Fruit fly (Drosophila melanogaster) whole organism, embryonic: ENCODE results near the gene Pex3.
A peak's percentile ranks its signal among the peaks of the same experiment; 100 is the strongest.

Source experiments
- ATbp ChIP-seq: fragments of 200-800 bp; sonication (Bioruptor generic); optimal IDR thresholded peaks from 2 replicates; lab custom pipeline; 2017; ENCODE audit warnings: missing biosample characterization, mild to moderate bottlenecking, missing genetic modification characterization, missing genetic modification reagents
- Adf1 ChIP-seq: fragments of 200-800 bp; sonication (Bioruptor generic); IDR thresholded peaks from 2 replicates; pipeline ENCODE4 v1.3.6; 2022; ENCODE audit warnings: missing biosample characterization, missing genetic modification characterization
- Bgb ChIP-seq: fragments of 200-800 bp; sonication (Bioruptor generic); IDR thresholded peaks from 2 replicates; pipeline ENCODE4 v1.3.6; 2022; ENCODE audit warnings: missing biosample characterization, missing genetic modification characterization; ENCODE audit not compliant: partially characterized antibody
- CG10543 ChIP-seq: fragments of 200-800 bp; sonication (Bioruptor generic); optimal IDR thresholded peaks from 3 replicates; lab custom pipeline; 2017; ENCODE audit warnings: missing biosample characterization, mild to moderate bottlenecking, missing genetic modification characterization, moderate library complexity
- CG11085 ChIP-seq: fragments of 200-800 bp; sonication (Bioruptor generic); IDR thresholded peaks from 2 replicates; pipeline ENCODE4 v1.3.6; 2022; ENCODE audit warnings: missing biosample characterization, missing genetic modification characterization
- CG11723 ChIP-seq: fragments of 200-800 bp; sonication (Bioruptor generic); optimal IDR thresholded peaks from 2 replicates; lab custom pipeline; 2017; ENCODE audit warnings: missing biosample characterization, mild to moderate bottlenecking, missing genetic modification characterization
- CG12155 ChIP-seq: fragments of 200-800 bp; sonication (Bioruptor generic); optimal IDR thresholded peaks from 3 replicates; lab custom pipeline; 2016; ENCODE audit warnings: missing biosample characterization, missing genetic modification characterization
- CG15073 ChIP-seq: fragments of 200-800 bp; sonication (Bioruptor generic); optimal IDR thresholded peaks from 2 replicates; lab custom pipeline; 2016; ENCODE audit warnings: missing biosample characterization, missing genetic modification characterization
- CG15696 ChIP-seq: fragments of 200-800 bp; sonication (Bioruptor generic); optimal IDR thresholded peaks from 2 replicates; lab custom pipeline; 2019; ENCODE audit warnings: missing biosample characterization, mild to moderate bottlenecking, missing genetic modification characterization, moderate library complexity
- CG17829 ChIP-seq: fragments of 200-800 bp; optimal IDR thresholded peaks from 2 replicates; lab custom pipeline; 2019; ENCODE audit warnings: missing biosample characterization, mild to moderate bottlenecking, missing genetic modification characterization, moderate library complexity
- CG31441 ChIP-seq: fragments of 200-800 bp; sonication (Bioruptor generic); IDR thresholded peaks from 2 replicates; pipeline ENCODE4 v1.3.6; 2022; ENCODE audit warnings: missing biosample characterization, missing genetic modification characterization
- CG3407 ChIP-seq: fragments of 200-800 bp; sonication (Bioruptor generic); optimal IDR thresholded peaks from 2 replicates; lab custom pipeline; 2018; ENCODE audit warnings: missing biosample characterization, mild to moderate bottlenecking, missing genetic modification characterization
- CG4360 ChIP-seq: fragments of 200-800 bp; sonication (Bioruptor generic); IDR thresholded peaks from 2 replicates; pipeline ENCODE4 v1.3.6; 2022; ENCODE audit warnings: missing biosample characterization, missing genetic modification characterization
- CG43689 ChIP-seq: fragments of 200-800 bp; sonication (Bioruptor generic); IDR thresholded peaks from 2 replicates; pipeline ENCODE4 v1.3.6; 2022; ENCODE audit warnings: missing biosample characterization, missing genetic modification characterization
- CG4424 ChIP-seq: fragments of 200-800 bp; sonication (Bioruptor generic); optimal IDR thresholded peaks from 3 replicates; lab custom pipeline; 2016; ENCODE audit warnings: missing biosample characterization, missing genetic modification characterization
- CG4820 ChIP-seq: fragments of 200-800 bp; sonication (Bioruptor generic); optimal IDR thresholded peaks from 3 replicates; lab custom pipeline; 2016; ENCODE audit warnings: missing biosample characterization, missing genetic modification characterization
- CG6765 ChIP-seq: fragments of 200-800 bp; sonication (Bioruptor generic); optimal IDR thresholded peaks from 3 replicates; lab custom pipeline; 2017; ENCODE audit warnings: missing biosample characterization, mild to moderate bottlenecking, missing genetic modification characterization
- CG7372 ChIP-seq: fragments of 200-800 bp; sonication (Bioruptor generic); IDR thresholded peaks from 2 replicates; pipeline ENCODE4 v1.3.6; 2022; ENCODE audit warnings: missing biosample characterization, missing genetic modification characterization
- CG9876 ChIP-seq: fragments of 200-800 bp; sonication (Bioruptor generic); optimal IDR thresholded peaks from 2 replicates; lab custom pipeline; 2016; ENCODE audit warnings: missing biosample characterization, missing genetic modification characterization
- Dref ChIP-seq: fragments of 200-800 bp; sonication (Bioruptor generic); IDR thresholded peaks from 2 replicates; pipeline ENCODE4 v1.3.6; 2022; ENCODE audit warnings: missing biosample characterization, missing genetic modification characterization
- Hr3 ChIP-seq: fragments of 200-800 bp; sonication (Bioruptor generic); optimal IDR thresholded peaks from 3 replicates; lab custom pipeline; 2016; ENCODE audit warnings: missing biosample characterization, missing genetic modification characterization
- Kr ChIP-seq: fragments of 200-800 bp; sonication (Bioruptor generic); optimal IDR thresholded peaks from 2 replicates; lab custom pipeline; 2017; ENCODE audit warnings: missing biosample characterization, mild to moderate bottlenecking, missing genetic modification characterization
- Mad ChIP-seq: fragments of 200-800 bp; sonication (Bioruptor generic); optimal IDR thresholded peaks from 2 replicates; lab custom pipeline; 2016; ENCODE audit warnings: missing biosample characterization, missing genetic modification characterization
- Max ChIP-seq: fragments of 200-800 bp; sonication (Bioruptor generic); optimal IDR thresholded peaks from 2 replicates; lab custom pipeline; 2016; ENCODE audit warnings: missing biosample characterization, mild to moderate bottlenecking, missing genetic modification characterization
- Oaz ChIP-seq: fragments of 200-800 bp; sonication (Bioruptor generic); IDR thresholded peaks from 2 replicates; pipeline ENCODE4 v1.3.6; 2022; ENCODE audit warnings: missing biosample characterization, missing genetic modification characterization
- Pdp1 ChIP-seq, 2 experiments: fragments of 200-800 bp; sonication (Bioruptor generic); optimal IDR thresholded peaks; 3 replicates each; lab custom pipeline; 2016; ENCODE audit warnings: missing biosample characterization in 2 of 2, missing genetic modification characterization in 2 of 2, mild to moderate bottlenecking in 1 of 2, moderate library complexity in 1 of 2
- Scr ChIP-seq: fragments of 200-800 bp; sonication (Bioruptor generic); IDR thresholded peaks from 2 replicates; pipeline ENCODE4 v1.3.6; 2022; ENCODE audit warnings: missing biosample characterization, missing genetic modification characterization; ENCODE audit not compliant: partially characterized antibody
- Six4 ChIP-seq: fragments of 200-800 bp; sonication (Bioruptor generic); optimal IDR thresholded peaks from 2 replicates; lab custom pipeline; 2016; ENCODE audit warnings: missing biosample characterization, missing genetic modification characterization
- Tbp ChIP-seq: fragments of >200 bp; optimal IDR thresholded peaks from 2 replicates; lab custom pipeline; 2018; ENCODE audit warnings: missing biosample characterization, missing genetic modification characterization
- ab ChIP-seq: fragments of 200-800 bp; sonication (Bioruptor generic); optimal IDR thresholded peaks from 2 replicates; lab custom pipeline; 2016; ENCODE audit warnings: missing biosample characterization, missing genetic modification characterization
- abd-A ChIP-seq: fragments of 200-800 bp; sonication (Bioruptor generic); optimal IDR thresholded peaks from 3 replicates; lab custom pipeline; 2019; ENCODE audit warnings: missing biosample characterization, mild to moderate bottlenecking, missing genetic modification characterization, moderate library complexity
- al ChIP-seq: fragments of 200-800 bp; sonication (Bioruptor generic); IDR thresholded peaks from 2 replicates; pipeline ENCODE4 v1.3.6; 2022; ENCODE audit warnings: missing biosample characterization, missing genetic modification characterization
- chn ChIP-seq: fragments of 200-800 bp; sonication (Bioruptor generic); optimal IDR thresholded peaks from 2 replicates; lab custom pipeline; 2016; ENCODE audit warnings: missing biosample characterization, missing genetic modification characterization
- crp ChIP-seq, 2 experiments: fragments of 200-800 bp; sonication (Bioruptor generic); optimal IDR thresholded peaks; 2 replicates in 1 of 2; 3 replicates in 1 of 2; lab custom pipeline; 2017; ENCODE audit warnings: missing biosample characterization in 2 of 2, missing genetic modification characterization in 2 of 2, mild to moderate bottlenecking in 1 of 2, moderate library complexity in 1 of 2
- dmrt11E ChIP-seq: fragments of 200-800 bp; sonication (Bioruptor generic); optimal IDR thresholded peaks from 3 replicates; lab custom pipeline; 2018; ENCODE audit warnings: missing biosample characterization, mild to moderate bottlenecking, missing genetic modification characterization, moderate library complexity
- dysf ChIP-seq: fragments of 200-800 bp; sonication (Bioruptor generic); IDR thresholded peaks from 3 replicates; pipeline ENCODE4 v1.3.6; 2022; ENCODE audit warnings: missing biosample characterization, missing genetic modification characterization
- fd3F ChIP-seq: fragments of 200-800 bp; sonication (Bioruptor generic); optimal IDR thresholded peaks from 2 replicates; lab custom pipeline; 2018; ENCODE audit warnings: missing biosample characterization, mild to moderate bottlenecking, missing genetic modification characterization, moderate library complexity
- gem ChIP-seq: fragments of 200-800 bp; sonication (Bioruptor generic); optimal IDR thresholded peaks from 2 replicates; lab custom pipeline; 2019; ENCODE audit warnings: missing biosample characterization, mild to moderate bottlenecking, missing genetic modification characterization, moderate library complexity
- pho ChIP-seq: fragments of 200-800 bp; sonication (Bioruptor generic); optimal IDR thresholded peaks from 2 replicates; lab custom pipeline; 2016; ENCODE audit warnings: missing biosample characterization, missing genetic modification characterization
- psq ChIP-seq: fragments of 200-800 bp; sonication (Bioruptor generic); optimal IDR thresholded peaks from 2 replicates; lab custom pipeline; 2017; ENCODE audit warnings: missing biosample characterization, missing genetic modification characterization
- pum ChIP-seq: fragments of 200-800 bp; sonication (Bioruptor generic); optimal IDR thresholded peaks from 2 replicates; lab custom pipeline; 2016; ENCODE audit warnings: missing biosample characterization, missing genetic modification characterization
- repo ChIP-seq: fragments of 200-800 bp; sonication (Bioruptor generic); optimal IDR thresholded peaks from 2 replicates; lab custom pipeline; 2016; ENCODE audit warnings: missing biosample characterization, missing genetic modification characterization
- sc ChIP-seq, 3 experiments: fragments of >200 bp in 2 of 3; fragments of 200-800 bp in 1 of 3; sonication (Bioruptor generic) in 1 of 3; optimal IDR thresholded peaks; 2 replicates in 2 of 3; 3 replicates in 1 of 3; lab custom pipeline; 2017; ENCODE audit warnings: mild to moderate bottlenecking in 1 of 3, missing biosample characterization in 1 of 3, missing genetic modification characterization in 1 of 3, missing genetic modification reagents in 1 of 3
- sens ChIP-seq: fragments of 200-800 bp; sonication (Bioruptor generic); peaks from one replicate; lab custom pipeline; 2016; ENCODE audit warnings: missing biosample characterization, missing genetic modification characterization
- slp2 ChIP-seq: fragments of 200-800 bp; sonication (Bioruptor generic); optimal IDR thresholded peaks from 2 replicates; lab custom pipeline; 2016; ENCODE audit warnings: missing biosample characterization, missing genetic modification characterization
- tap ChIP-seq: fragments of 200-800 bp; optimal IDR thresholded peaks from 3 replicates; lab custom pipeline; 2019; ENCODE audit warnings: missing biosample characterization, mild to moderate bottlenecking, missing genetic modification characterization, moderate library complexity
- z ChIP-seq: fragments of 200-800 bp; sonication (Bioruptor generic); IDR thresholded peaks from 3 replicates; pipeline ENCODE4 v1.3.6; 2022; ENCODE audit warnings: missing biosample characterization, missing genetic modification characterization

Pex3 gene

DNA sequence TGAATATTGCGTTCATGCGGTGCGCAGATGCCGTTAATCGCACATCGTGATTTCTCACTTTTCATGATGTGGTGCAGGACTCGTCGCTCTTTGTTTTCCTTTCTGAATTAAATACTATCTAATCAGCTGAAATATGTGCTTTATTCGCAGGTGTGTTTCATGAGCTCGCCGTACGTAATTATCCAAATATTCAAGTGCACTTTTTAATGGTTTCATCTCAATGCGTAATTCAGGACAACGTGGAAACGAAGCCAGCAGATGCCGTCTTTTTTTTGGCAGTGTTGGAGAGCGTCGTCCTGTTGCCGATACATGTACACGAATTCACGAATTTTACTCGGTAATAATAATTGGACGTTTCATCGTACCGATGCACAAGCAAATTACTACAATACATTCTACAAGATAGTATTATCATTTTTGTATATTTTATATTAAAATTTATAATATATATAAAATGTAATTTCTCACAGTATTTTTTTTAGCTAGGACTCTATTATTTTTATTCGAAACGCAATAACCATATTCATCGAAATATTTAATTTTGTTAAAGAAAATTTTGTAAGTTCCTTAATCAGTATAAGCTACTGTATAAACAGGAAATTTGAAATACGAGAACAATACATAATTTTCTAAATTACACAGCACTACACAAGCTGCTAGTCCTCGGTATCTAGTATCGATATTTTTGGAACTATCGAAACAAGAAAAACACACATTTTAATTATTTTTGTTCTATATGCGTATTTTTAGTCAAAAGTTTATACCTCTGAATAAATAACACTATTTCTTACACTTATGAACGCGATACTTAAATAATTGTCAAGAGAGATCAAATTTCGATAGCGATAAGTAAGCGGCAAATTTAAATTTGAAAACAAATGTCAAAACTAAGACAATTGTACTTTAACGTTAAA, 7.2 kb upstream of the Pex3 start, which contains the start of gene CG12316:
Gene CG12316 (minus strand): TSS at position 276 of the 914 bp plus-strand sequence.
- TF ChIP-seq Tbp (GFP tag; lab: Kevin White, UChicago) (no peak), CG10543 (GFP tag; lab: Kevin White, UChicago) (peak; percentile 96), abd-A (tag; lab: Kevin White, UChicago) (no peak), crp (GFP tag; optimal IDR thresholded peaks at IDR 0.05; lab: Kevin White, UChicago) (peak in 1 of 2 experiments; percentile 48), dysf (GFP tag; lab: Robert Waterston, UW) (peak; percentile 90), Pdp1 (GFP tag; optimal IDR thresholded peaks at IDR 0.05; lab: Kevin White, UChicago) (peak in 1 of 2 experiments; percentile 93), CG4820 (peak; percentile 100), pum (GFP tag; lab: Kevin White, UChicago) (peak; percentile 94), CG3407 (GFP tag; lab: Kevin White, UChicago) (peak; percentile 85), pho (GFP tag; lab: Kevin White, UChicago) (peak; percentile 92), Scr (GFP tag; lab: Robert Waterston, UW) (peak; percentile 85), CG6765 (GFP tag; lab: Kevin White, UChicago) (peak; percentile 84), chn (peak; percentile 91), psq (peak; percentile 29), z (GFP tag; lab: Robert Waterston, UW) (peak; percentile 38; the same call in 1 of the 3 replicates), CG15073 (GFP tag; lab: Kevin White, UChicago) (no peak), CG31441 (GFP tag; lab: Robert Waterston, UW) (peak; percentile 90), CG17829 (tag; lab: Kevin White, UChicago) (peak; percentile 93), Dref (GFP tag; lab: Robert Waterston, UW) (peak; percentile 71), Max (GFP tag; lab: Kevin White, UChicago) (peak; percentile 85), Hr3 (GFP tag; lab: Kevin White, UChicago) (peak; percentile 85), Kr (GFP tag; lab: Kevin White, UChicago) (peak; percentile 72), CG4360 (GFP tag; lab: Robert Waterston, UW) (0 out of 2 replicates have a peak, but pooled peaks have one; percentile 7), sc (optimal IDR thresholded peaks at IDR 0.05; lab: Kevin White, UChicago) (no peak), sc (GFP tag; optimal IDR thresholded peaks at IDR 0.05; lab: Kevin White, UChicago) (peak; percentile 82), CG11723 (GFP tag; lab: Kevin White, UChicago) (peak; percentile 89), CG4424 (GFP tag; lab: Kevin White, UChicago) (peak; percentile 89), CG9876 (GFP tag; lab: Kevin White, UChicago) (peak; percentile 74), Mad (GFP tag; lab: Kevin White, UChicago) (peak; percentile 95), CG7372 (GFP tag; lab: Robert Waterston, UW) (peak; percentile 72), slp2 (GFP tag; lab: Kevin White, UChicago) (peak; percentile 89), sens (GFP tag; lab: Kevin White, UChicago) (peak; percentile 100), Bgb (GFP tag; lab: Robert Waterston, UW) (peak; percentile 81), Six4 (peak; percentile 86), CG15696 (tag; lab: Kevin White, UChicago) (peak; percentile 95), CG12155 (GFP tag; lab: Kevin White, UChicago) (peak; percentile 82), ATbp (GFP tag; lab: Kevin White, UChicago) (peak; percentile 91), CG11085 (GFP tag; lab: Robert Waterston, UW) (no peak), al (GFP tag; lab: Robert Waterston, UW) (peak; percentile 28), gem (tag; lab: Kevin White, UChicago) (peak; percentile 95), tap (tag; lab: Kevin White, UChicago) (peak; percentile 85), dmrt11E (tag; lab: Kevin White, UChicago) (peak; percentile 96), CG43689 (peak; percentile 34), Oaz (GFP tag; lab: Robert Waterston, UW) (peak; percentile 63), repo (GFP tag; lab: Kevin White, UChicago) (peak; percentile 93), fd3F (GFP tag; lab: Kevin White, UChicago) (peak; percentile 85), ab (GFP tag; lab: Kevin White, UChicago) (peak; percentile 57), Adf1 (GFP tag; lab: Robert Waterston, UW) (peak; percentile 57)
